Worm (Caenorhabditis elegans) whole organism, mixed stage, embryonic: Measurements from ENCODE around the gene tnc-2.

ENCODE experiments used
- lsy-2 ChIP-seq: fragments of 150-350 bp; optimal IDR thresholded peaks from 2 replicates; lab custom pipeline; 2014; ENCODE audit warnings: missing biosample characterization, missing genetic modification characterization
- snpc-4 ChIP-seq: fragments of 150-350 bp; optimal IDR thresholded peaks from 2 replicates; lab custom pipeline; 2014; ENCODE audit warnings: missing biosample characterization, missing genetic modification characterization

ce11 chrII:10504729-10505128, 38.1 kb downstream of the tnc-2 start:
- TF ChIP-seq lsy-2 (tag; lab: Kevin White, UChicago) = no peak
- no peak for TF ChIP-seq snpc-4 (tag; lab: Kevin White, UChicago)
